Worm (Caenorhabditis elegans) whole organism, young adult: ENCODE measurements around the gene Y6D1A.1.

ENCODE experiments used
- B0035.1 ChIP-seq: sonication (generic microtip); optimal IDR thresholded peaks from 2 replicates; lab custom pipeline; 2016; ENCODE audit warnings: missing genetic modification characterization, mild to moderate bottlenecking, missing compliant biosample characterization, missing genotype, missing genetic modification reagents
- B0261.1 ChIP-seq: sonication (generic microtip); optimal IDR thresholded peaks from 2 replicates; lab custom pipeline; 2016; ENCODE audit warnings: mild to moderate bottlenecking, missing genetic modification characterization, moderate library complexity, missing compliant biosample characterization
- C06A6.2 ChIP-seq: fragments of 200-800 bp; sonication (Bioruptor generic); conservative IDR thresholded peaks from 2 replicates; pipeline ENCODE4 v1.3.6; 2022; ENCODE audit warnings: missing genetic modification characterization, missing compliant biosample characterization
- F23B12.7 ChIP-seq: sonication (generic microtip); optimal IDR thresholded peaks from 2 replicates; lab custom pipeline; 2017; ENCODE audit warnings: missing genetic modification characterization, mild to moderate bottlenecking, missing compliant biosample characterization, antibody characterized with exemption, moderate library complexity; ENCODE audit not compliant: insufficient read depth
- F33H1.4 ChIP-seq: fragments of 200-800 bp; sonication (Bioruptor generic); IDR thresholded peaks from 2 replicates; pipeline ENCODE4 v1.3.6; 2022; ENCODE audit warnings: missing genetic modification reagents, missing genetic modification characterization, missing compliant biosample characterization
- F37B4.10 ChIP-seq: fragments of 200-800 bp; sonication (Bioruptor generic); IDR thresholded peaks from 2 replicates; pipeline ENCODE4 v1.3.6; 2022; ENCODE audit warnings: missing genetic modification characterization, missing compliant biosample characterization
- F55B11.4 ChIP-seq: sonication (generic microtip); optimal IDR thresholded peaks from 2 replicates; lab custom pipeline; 2016; ENCODE audit warnings: missing compliant biosample characterization, missing genetic modification characterization, borderline replicate concordance; ENCODE audit not compliant: insufficient read depth
- T26A5.8 ChIP-seq: sonication (generic microtip); optimal IDR thresholded peaks from 2 replicates; lab custom pipeline; 2016; ENCODE audit warnings: missing genetic modification characterization, missing compliant biosample characterization
- Y53F4B.3 ChIP-seq: fragments of 200-800 bp; sonication (Bioruptor generic); IDR thresholded peaks from 2 replicates; pipeline ENCODE4 v1.3.6; 2022; ENCODE audit warnings: missing genetic modification reagents, missing genetic modification characterization, missing compliant biosample characterization
- Y53G8AR.9 ChIP-seq: fragments of 200-800 bp; sonication (Bioruptor generic); conservative IDR thresholded peaks from 2 replicates; pipeline ENCODE4 v1.3.6; 2022; ENCODE audit warnings: missing genetic modification reagents, missing genetic modification characterization, missing compliant biosample characterization
- Y67H2A.10 ChIP-seq: fragments of 200-800 bp; sonication (Bioruptor generic); conservative IDR thresholded peaks from 2 replicates; pipeline ENCODE4 v1.3.6; 2022; ENCODE audit warnings: missing genetic modification reagents, missing genetic modification characterization, missing compliant biosample characterization
- atf-7 ChIP-seq: sonication (generic microtip); optimal IDR thresholded peaks from 2 replicates; lab custom pipeline; 2017; ENCODE audit warnings: mild to moderate bottlenecking, missing genetic modification characterization, missing compliant biosample characterization
- attf-3 ChIP-seq: fragments of 200-800 bp; sonication (Bioruptor generic); conservative IDR thresholded peaks from 2 replicates; pipeline ENCODE4 v1.3.6; 2022; ENCODE audit warnings: missing genetic modification reagents, missing genetic modification characterization, missing compliant biosample characterization
- attf-6 ChIP-seq: fragments of 200-800 bp; sonication (Bioruptor generic); IDR thresholded peaks from 2 replicates; pipeline ENCODE4 v1.3.6; 2022; ENCODE audit warnings: missing genetic modification reagents, missing genetic modification characterization, missing compliant biosample characterization
- bed-1 ChIP-seq: fragments of 200-800 bp; sonication (Bioruptor generic); IDR thresholded peaks from 2 replicates; pipeline ENCODE4 v1.3.6; 2022; ENCODE audit warnings: missing genetic modification reagents, missing genetic modification characterization, missing compliant biosample characterization
- ccch-3 ChIP-seq: fragments of 200-800 bp; sonication (Bioruptor generic); optimal IDR thresholded peaks from 2 replicates; lab custom pipeline; 2018; ENCODE audit warnings: mild to moderate bottlenecking, missing genetic modification characterization, missing compliant biosample characterization
- ceh-27 ChIP-seq: fragments of 200-800 bp; sonication (Bioruptor generic); optimal IDR thresholded peaks from 2 replicates; lab custom pipeline; 2018; ENCODE audit warnings: mild to moderate bottlenecking, missing genetic modification characterization, moderate library complexity, missing compliant biosample characterization
- ceh-40 ChIP-seq: fragments of 200-800 bp; sonication (Bioruptor generic); IDR thresholded peaks from 2 replicates; pipeline ENCODE4 v1.3.6; 2022; ENCODE audit warnings: missing genetic modification characterization, missing compliant biosample characterization
- ceh-58 ChIP-seq: fragments of 200-800 bp; sonication (Bioruptor generic); IDR thresholded peaks from 2 replicates; pipeline ENCODE4 v1.3.6; 2022; ENCODE audit warnings: missing genetic modification characterization, missing compliant biosample characterization
- chd-7 ChIP-seq: sonication (generic microtip); optimal IDR thresholded peaks from 2 replicates; lab custom pipeline; 2016; ENCODE audit warnings: mild to moderate bottlenecking, missing genetic modification characterization, moderate library complexity, missing compliant biosample characterization
- die-1 ChIP-seq: sonication (generic microtip); optimal IDR thresholded peaks from 2 replicates; lab custom pipeline; 2016; ENCODE audit warnings: missing genotype, mild to moderate bottlenecking, missing genetic modification characterization, missing compliant biosample characterization
- dox-1 ChIP-seq: fragments of 200-800 bp; sonication (Bioruptor generic); IDR thresholded peaks from 2 replicates; pipeline ENCODE4 v1.3.6; 2022; ENCODE audit warnings: missing genetic modification reagents, missing genetic modification characterization, missing compliant biosample characterization
- dpff-1 ChIP-seq: sonication (generic microtip); optimal IDR thresholded peaks from 2 replicates; lab custom pipeline; 2017; ENCODE audit warnings: mild to moderate bottlenecking, missing genetic modification characterization, missing compliant biosample characterization
- egl-18 ChIP-seq: fragments of 200-800 bp; sonication (Bioruptor generic); IDR thresholded peaks from 2 replicates; pipeline ENCODE4 v1.3.6; 2022; ENCODE audit warnings: missing genetic modification reagents, missing genetic modification characterization, missing compliant biosample characterization
- fkh-3 ChIP-seq: sonication (generic microtip); optimal IDR thresholded peaks from 2 replicates; lab custom pipeline; 2016; ENCODE audit warnings: mild to moderate bottlenecking, missing genetic modification characterization, missing compliant biosample characterization
- him-1 ChIP-seq: sonication (generic microtip); optimal IDR thresholded peaks from 2 replicates; lab custom pipeline; 2016; ENCODE audit warnings: missing genotype, missing genetic modification reagents, missing genetic modification characterization, missing compliant biosample characterization
- hlh-26 ChIP-seq: fragments of 200-800 bp; sonication (Bioruptor generic); conservative IDR thresholded peaks from 2 replicates; pipeline ENCODE4 v1.3.6; 2022; ENCODE audit warnings: missing genetic modification reagents, missing genetic modification characterization, missing compliant biosample characterization
- hrde-1 ChIP-seq: sonication (generic microtip); optimal IDR thresholded peaks from 2 replicates; lab custom pipeline; 2016; ENCODE audit warnings: missing genetic modification characterization, mild to moderate bottlenecking, missing compliant biosample characterization, moderate library complexity, missing genotype, missing genetic modification reagents, borderline replicate concordance
- let-526 ChIP-seq: fragments of 200-800 bp; sonication (Bioruptor generic); IDR thresholded peaks from 2 replicates; pipeline ENCODE4 v1.3.6; 2022; ENCODE audit warnings: missing genetic modification reagents, missing genetic modification characterization, missing compliant biosample characterization
- lin-26 ChIP-seq: fragments of 200-800 bp; sonication (Bioruptor generic); IDR thresholded peaks from 2 replicates; pipeline ENCODE4 v1.3.6; 2022; ENCODE audit warnings: missing genetic modification reagents, missing genetic modification characterization, missing compliant biosample characterization
- lir-1 ChIP-seq: fragments of 200-800 bp; sonication (Bioruptor generic); conservative IDR thresholded peaks from 2 replicates; pipeline ENCODE4 v1.3.6; 2022; ENCODE audit warnings: missing genetic modification reagents, missing genetic modification characterization, missing compliant biosample characterization
- madf-10 ChIP-seq: sonication (generic microtip); optimal IDR thresholded peaks from 2 replicates; lab custom pipeline; 2016; ENCODE audit warnings: mild to moderate bottlenecking, missing genetic modification characterization, missing compliant biosample characterization
- mcd-1 ChIP-seq: fragments of 200-800 bp; sonication (Bioruptor generic); IDR thresholded peaks from 2 replicates; pipeline ENCODE4 v1.3.6; 2022; ENCODE audit warnings: missing genetic modification reagents, missing genetic modification characterization, missing compliant biosample characterization
- mel-28 ChIP-seq: sonication (generic microtip); optimal IDR thresholded peaks from 2 replicates; lab custom pipeline; 2016; ENCODE audit warnings: borderline replicate concordance, mild to moderate bottlenecking, missing genetic modification characterization, missing compliant biosample characterization
- mes-4 ChIP-seq: sonication (generic microtip); optimal IDR thresholded peaks from 2 replicates; lab custom pipeline; 2016; ENCODE audit warnings: missing genotype, missing genetic modification characterization, missing compliant biosample characterization
- mxl-1 ChIP-seq: sonication (generic microtip); optimal IDR thresholded peaks from 2 replicates; lab custom pipeline; 2016; ENCODE audit warnings: missing genetic modification characterization, missing compliant biosample characterization
- nhr-90 ChIP-seq: sonication (generic microtip); optimal IDR thresholded peaks from 2 replicates; lab custom pipeline; 2016; ENCODE audit warnings: missing genotype, mild to moderate bottlenecking, missing genetic modification characterization, missing compliant biosample characterization
- pha-4 ChIP-seq: fragments of 150-350 bp; sonication (generic microtip); optimal IDR thresholded peaks from 2 replicates; lab custom pipeline; 2014; ENCODE audit warnings: missing biosample characterization, missing genetic modification reagents, missing genetic modification characterization
- rpc-1 ChIP-seq, 2 experiments: fragments of 150-350 bp in 1 of 2; sonication (generic microtip) in 1 of 2; optimal IDR thresholded peaks; 2 replicates each; lab custom pipeline; 2014 to 2018; ENCODE audit warnings: missing biosample characterization in 1 of 2, missing genetic modification characterization in 1 of 2, missing genetic modification reagents in 1 of 2, missing genotype in 1 of 2
- snpc-1.1 ChIP-seq: sonication (generic microtip); optimal IDR thresholded peaks from 2 replicates; lab custom pipeline; 2017; ENCODE audit warnings: missing genetic modification characterization, mild to moderate bottlenecking, missing compliant biosample characterization, antibody characterized with exemption, moderate library complexity, missing genotype, missing genetic modification reagents; ENCODE audit not compliant: insufficient read depth
- snpc-3.4 ChIP-seq: sonication (generic microtip); optimal IDR thresholded peaks from 2 replicates; lab custom pipeline; 2017; ENCODE audit warnings: missing genetic modification characterization, mild to moderate bottlenecking, missing compliant biosample characterization, antibody characterized with exemption, moderate library complexity, missing genotype, missing genetic modification reagents
- snpc-4 ChIP-seq, 5 experiments: fragments of 150-350 bp in 1 of 5; sonication (generic microtip) in 4 of 5; optimal IDR thresholded peaks; 2 replicates each; lab custom pipeline; 2014 to 2018; ENCODE audit warnings: missing genetic modification characterization in 5 of 5, missing biosample characterization in 3 of 5, antibody characterized with exemption in 2 of 5, mild to moderate bottlenecking in 2 of 5, missing compliant biosample characterization in 2 of 5, missing genotype in 2 of 5, moderate library complexity in 2 of 5, missing genetic modification reagents in 1 of 5
- unc-62 ChIP-seq: fragments of 150-350 bp; optimal IDR thresholded peaks from 2 replicates; lab custom pipeline; 2014; ENCODE audit warnings: missing biosample characterization, missing genetic modification reagents, missing genetic modification characterization
- zfh-2 ChIP-seq: fragments of 200-800 bp; sonication (Bioruptor generic); conservative IDR thresholded peaks from 2 replicates; pipeline ENCODE4 v1.3.6; 2022; ENCODE audit warnings: missing genetic modification reagents, missing genetic modification characterization, missing compliant biosample characterization
- zim-3 ChIP-seq: sonication (generic microtip); optimal IDR thresholded peaks from 2 replicates; lab custom pipeline; 2017; ENCODE audit warnings: mild to moderate bottlenecking, missing genetic modification characterization, moderate library complexity, missing compliant biosample characterization
- ztf-18 ChIP-seq: sonication (generic microtip); optimal IDR thresholded peaks from 2 replicates; lab custom pipeline; 2016; ENCODE audit warnings: missing genotype, mild to moderate bottlenecking, missing genetic modification characterization, missing compliant biosample characterization
- ztf-3 ChIP-seq: fragments of 200-800 bp; sonication (Bioruptor generic); optimal IDR thresholded peaks from 2 replicates; lab custom pipeline; 2018; ENCODE audit warnings: mild to moderate bottlenecking, missing genetic modification characterization, missing compliant biosample characterization

The Y6D1A.1 gene

ce11 chrII:11777893-11778480 is 45.4 kb downstream of the Y6D1A.1 start, which contains the start of the genes patr-1 and dna-2 (continued):
- TF ChIP-seq unc-62 (GFP tag; lab: Kevin White, UChicago) (no peak), F37B4.10 (no peak), dpff-1 (tag; lab: Kevin White, UChicago) (no peak), T26A5.8 (tag; lab: Kevin White, UChicago) (no peak), atf-7 (tag; lab: Kevin White, UChicago) (no peak), rpc-1 (optimal IDR thresholded peaks at IDR 0.05; lab: Kevin White, UChicago) (no peak), rpc-1 (tag; optimal IDR thresholded peaks at IDR 0.05; lab: Kevin White, UChicago) (no peak), F55B11.4 (no peak), chd-7 (tag; lab: Kevin White, UChicago) (no peak), let-526 (no peak), zim-3 (tag; lab: Kevin White, UChicago) (no peak), Y53F4B.3 (GFP tag; lab: Robert Waterston, UW) (no peak), bed-1 (GFP tag; lab: Robert Waterston, UW) (no peak), attf-3 (GFP tag; lab: Robert Waterston, UW) (no peak), mes-4 (tag; lab: Kevin White, UChicago) (no peak), Y53G8AR.9 (GFP tag; lab: Robert Waterston, UW) (no peak), attf-6 (no peak), Y67H2A.10 (GFP tag; lab: Robert Waterston, UW) (no peak), C06A6.2 (GFP tag; lab: Robert Waterston, UW) (no peak), mcd-1 (peak; percentile 61), hrde-1 (no peak), snpc-1.1 (tag; lab: Kevin White, UChicago) (peak; percentile 29), F33H1.4 (GFP tag; lab: Robert Waterston, UW) (peak; percentile 82), nhr-90 (tag; lab: Kevin White, UChicago) (no peak), B0261.1 (tag; lab: Kevin White, UChicago) (no peak), mxl-1 (no peak), lin-26 (GFP tag; lab: Robert Waterston, UW) (no peak), zfh-2 (peak; percentile 59; the same call in 1 of the 2 replicates), ceh-58 (GFP tag; lab: Robert Waterston, UW) (no peak), mel-28 (tag; lab: Kevin White, UChicago) (no peak), snpc-3.4 (tag; lab: Kevin White, UChicago) (peak; percentile 12), lir-1 (GFP tag; lab: Robert Waterston, UW) (no peak), ztf-18 (peak; percentile 16), ceh-40 (GFP tag; lab: Robert Waterston, UW) (no peak), ceh-27 (GFP tag; lab: Kevin White, UChicago) (peak; percentile 6), snpc-4 (GFP tag; optimal IDR thresholded peaks at IDR 0.05; lab: Kevin White, UChicago) (no peak), snpc-4 (tag; optimal IDR thresholded peaks at IDR 0.05; lab: Kevin White, UChicago) (peak in 3 of 4 experiments; percentile 7 to 63 (median 44)), hlh-26 (no peak), B0035.1 (tag; lab: Kevin White, UChicago) (no peak), madf-10 (tag; lab: Kevin White, UChicago) (no peak), him-1 (no peak), F23B12.7 (tag; lab: Kevin White, UChicago) (peak; percentile 63), fkh-3 (tag; lab: Kevin White, UChicago) (no peak), ccch-3 (no peak), die-1 (no peak), ztf-3 (GFP tag; lab: Kevin White, UChicago) (no peak), egl-18 (GFP tag; lab: Robert Waterston, UW) (no peak), pha-4 (tag; lab: Kevin White, UChicago) (no peak), dox-1 (GFP tag; lab: Robert Waterston, UW) (peak; percentile 80)
